Worm (Caenorhabditis elegans) whole organism, L4/young adult: ENCODE data around the gene F54F2.6.
A peak's percentile ranks its signal among the peaks of the same experiment; 100 is the strongest.

ENCODE experiments used
- W03F9.2 ChIP-seq: fragments of 150-350 bp; optimal IDR thresholded peaks from 2 replicates; lab custom pipeline; 2014; ENCODE audit warnings: missing biosample characterization, missing genetic modification characterization
- dao-5 ChIP-seq: sonication (generic microtip); optimal IDR thresholded peaks from 2 replicates; lab custom pipeline; 2016; ENCODE audit warnings: missing genotype, missing genetic modification characterization, moderate library complexity, missing compliant biosample characterization
- him-1 ChIP-seq: sonication (generic microtip); optimal IDR thresholded peaks from 2 replicates; lab custom pipeline; 2016; ENCODE audit warnings: missing genotype, missing genetic modification reagents, missing genetic modification characterization, missing compliant biosample characterization

DNA sequence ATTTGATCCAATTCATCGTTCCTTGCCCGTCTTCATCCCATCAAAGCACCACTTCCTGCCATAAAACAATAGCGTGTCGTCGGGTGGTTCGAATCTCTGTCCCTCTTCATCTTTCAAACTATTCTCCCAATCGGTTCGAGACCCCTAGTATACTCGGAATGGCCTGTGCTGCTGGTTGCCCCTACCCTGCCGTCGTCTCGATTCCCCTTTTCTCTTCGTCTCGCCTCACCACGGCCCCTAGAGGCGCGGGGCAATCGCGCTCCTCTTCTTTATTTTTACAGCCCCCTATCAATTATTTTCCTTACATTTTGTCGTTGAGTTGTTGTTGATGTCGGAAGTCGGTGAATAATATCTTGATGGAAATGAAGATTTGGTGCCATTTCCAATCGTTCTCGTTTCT, 11.8 kb downstream of the F54F2.6 start:
- TF ChIP-seq him-1 (tag; lab: Kevin White, UChicago) (peak; percentile 10), dao-5 (tag; lab: Kevin White, UChicago) (no peak), W03F9.2 (tag; lab: Kevin White, UChicago) (no peak)
